Worm (Caenorhabditis elegans) whole organism, young adult: ENCODE results near the gene cbp-1.

Experiments
- B0336.3 ChIP-seq: fragments of 200-800 bp; sonication (Bioruptor generic); IDR thresholded peaks from 2 replicates; pipeline ENCODE4 v1.3.6; 2022; ENCODE audit warnings: missing genetic modification characterization, missing compliant biosample characterization
- F33H1.4 ChIP-seq: fragments of 200-800 bp; sonication (Bioruptor generic); IDR thresholded peaks from 2 replicates; pipeline ENCODE4 v1.3.6; 2022; ENCODE audit warnings: missing genetic modification reagents, missing genetic modification characterization, missing compliant biosample characterization
- F55B11.4 ChIP-seq: sonication (generic microtip); optimal IDR thresholded peaks from 2 replicates; lab custom pipeline; 2016; ENCODE audit warnings: missing compliant biosample characterization, missing genetic modification characterization, borderline replicate concordance; ENCODE audit not compliant: insufficient read depth
- F57A8.1 ChIP-seq: fragments of 200-800 bp; sonication (Bioruptor generic); optimal IDR thresholded peaks from 2 replicates; lab custom pipeline; 2018; ENCODE audit warnings: mild to moderate bottlenecking, missing genetic modification characterization, moderate library complexity, missing compliant biosample characterization
- K11D2.4 ChIP-seq: fragments of 200-800 bp; sonication (Bioruptor generic); IDR thresholded peaks from 2 replicates; pipeline ENCODE4 v1.3.6; 2022; ENCODE audit warnings: missing genetic modification reagents, missing genetic modification characterization, missing compliant biosample characterization
- Y56A3A.18 ChIP-seq: fragments of 200-800 bp; sonication (Bioruptor generic); IDR thresholded peaks from 2 replicates; pipeline ENCODE4 v1.3.6; 2022; ENCODE audit warnings: missing genetic modification reagents, missing genetic modification characterization, missing compliant biosample characterization
- Y79H2A.3 ChIP-seq: fragments of 200-800 bp; sonication (Bioruptor generic); conservative IDR thresholded peaks from 2 replicates; pipeline ENCODE4 v1.3.6; 2022; ENCODE audit warnings: missing genetic modification reagents, missing genetic modification characterization, missing compliant biosample characterization
- atf-7 ChIP-seq: sonication (generic microtip); optimal IDR thresholded peaks from 2 replicates; lab custom pipeline; 2017; ENCODE audit warnings: mild to moderate bottlenecking, missing genetic modification characterization, missing compliant biosample characterization
- attf-3 ChIP-seq: fragments of 200-800 bp; sonication (Bioruptor generic); conservative IDR thresholded peaks from 2 replicates; pipeline ENCODE4 v1.3.6; 2022; ENCODE audit warnings: missing genetic modification reagents, missing genetic modification characterization, missing compliant biosample characterization
- attf-6 ChIP-seq: fragments of 200-800 bp; sonication (Bioruptor generic); IDR thresholded peaks from 2 replicates; pipeline ENCODE4 v1.3.6; 2022; ENCODE audit warnings: missing genetic modification reagents, missing genetic modification characterization, missing compliant biosample characterization
- bed-2 ChIP-seq: fragments of 200-800 bp; sonication (Bioruptor generic); IDR thresholded peaks from 2 replicates; pipeline ENCODE4 v1.3.6; 2022; ENCODE audit warnings: missing genetic modification reagents, missing genetic modification characterization, missing compliant biosample characterization
- ceh-27 ChIP-seq: fragments of 200-800 bp; sonication (Bioruptor generic); optimal IDR thresholded peaks from 2 replicates; lab custom pipeline; 2018; ENCODE audit warnings: mild to moderate bottlenecking, missing genetic modification characterization, moderate library complexity, missing compliant biosample characterization
- efl-1 ChIP-seq: fragments of 150-350 bp; optimal IDR thresholded peaks from 2 replicates; lab custom pipeline; 2014; ENCODE audit warnings: missing biosample characterization, missing genetic modification reagents, missing genetic modification characterization
- egl-18 ChIP-seq: fragments of 200-800 bp; sonication (Bioruptor generic); IDR thresholded peaks from 2 replicates; pipeline ENCODE4 v1.3.6; 2022; ENCODE audit warnings: missing genetic modification reagents, missing genetic modification characterization, missing compliant biosample characterization
- ets-4 ChIP-seq: fragments of 200-800 bp; sonication (Bioruptor generic); optimal IDR thresholded peaks from 2 replicates; lab custom pipeline; 2018; ENCODE audit warnings: mild to moderate bottlenecking, missing genetic modification characterization, missing compliant biosample characterization
- lag-1 ChIP-seq: fragments of 200-800 bp; sonication (Bioruptor generic); IDR thresholded peaks from 2 replicates; pipeline ENCODE4 v1.3.6; 2022; ENCODE audit warnings: missing genetic modification reagents, missing genetic modification characterization, missing compliant biosample characterization
- let-607 ChIP-seq, 2 experiments: fragments of 200-800 bp in 1 of 2; sonication (Bioruptor generic) in 1 of 2; sonication (generic microtip) in 1 of 2; optimal IDR thresholded peaks; 2 replicates each; lab custom pipeline; 2016 to 2018; ENCODE audit warnings: mild to moderate bottlenecking in 2 of 2, missing compliant biosample characterization in 2 of 2, missing genetic modification characterization in 2 of 2, moderate library complexity in 2 of 2, missing genotype in 1 of 2
- lin-35 ChIP-seq, 3 experiments: fragments of 150-350 bp in 2 of 3; sonication (generic microtip) in 1 of 3; optimal IDR thresholded peaks; 2 replicates each; lab custom pipeline; 2014 to 2018; ENCODE audit warnings: missing biosample characterization in 3 of 3, missing genetic modification characterization in 3 of 3, missing genetic modification reagents in 3 of 3
- lin-54 ChIP-seq: fragments of 200-800 bp; sonication (Bioruptor generic); optimal IDR thresholded peaks from 2 replicates; lab custom pipeline; 2018; ENCODE audit warnings: mild to moderate bottlenecking, missing genetic modification characterization, missing compliant biosample characterization
- lir-1 ChIP-seq: fragments of 200-800 bp; sonication (Bioruptor generic); conservative IDR thresholded peaks from 2 replicates; pipeline ENCODE4 v1.3.6; 2022; ENCODE audit warnings: missing genetic modification reagents, missing genetic modification characterization, missing compliant biosample characterization
- lsl-1 ChIP-seq: fragments of 200-800 bp; sonication (Bioruptor generic); optimal IDR thresholded peaks from 2 replicates; lab custom pipeline; 2018; ENCODE audit warnings: mild to moderate bottlenecking, missing genetic modification characterization, moderate library complexity, missing compliant biosample characterization
- madf-3 ChIP-seq: fragments of 200-800 bp; sonication (Bioruptor generic); IDR thresholded peaks from 2 replicates; pipeline ENCODE4 v1.3.6; 2022; ENCODE audit warnings: missing genetic modification reagents, missing genetic modification characterization, missing compliant biosample characterization
- madf-6 ChIP-seq: fragments of 200-800 bp; sonication (Bioruptor generic); IDR thresholded peaks from 2 replicates; pipeline ENCODE4 v1.3.6; 2022; ENCODE audit warnings: missing genetic modification reagents, missing genetic modification characterization, missing compliant biosample characterization
- madf-8 ChIP-seq: fragments of 200-800 bp; sonication (Bioruptor generic); conservative IDR thresholded peaks from 2 replicates; pipeline ENCODE4 v1.3.6; 2022; ENCODE audit warnings: missing genetic modification reagents, missing genetic modification characterization, missing compliant biosample characterization
- mes-4 ChIP-seq: sonication (generic microtip); optimal IDR thresholded peaks from 2 replicates; lab custom pipeline; 2016; ENCODE audit warnings: missing genotype, missing genetic modification characterization, missing compliant biosample characterization
- nhr-179 ChIP-seq: sonication (generic microtip); optimal IDR thresholded peaks from 2 replicates; lab custom pipeline; 2016; ENCODE audit warnings: mild to moderate bottlenecking, missing genetic modification characterization, missing compliant biosample characterization
- nhr-90 ChIP-seq: sonication (generic microtip); optimal IDR thresholded peaks from 2 replicates; lab custom pipeline; 2016; ENCODE audit warnings: missing genotype, mild to moderate bottlenecking, missing genetic modification characterization, missing compliant biosample characterization
- pbrm-1 ChIP-seq: fragments of 200-800 bp; sonication (Bioruptor generic); IDR thresholded peaks from 2 replicates; pipeline ENCODE4 v1.3.6; 2022; ENCODE audit warnings: missing genetic modification reagents, missing genetic modification characterization, missing compliant biosample characterization
- rec-8 ChIP-seq, 2 experiments: sonication (generic microtip); optimal IDR thresholded peaks; 2 replicates each; lab custom pipeline; 2016; ENCODE audit warnings: mild to moderate bottlenecking in 2 of 2, missing genetic modification characterization in 2 of 2, missing genetic modification reagents in 2 of 2, missing genotype in 2 of 2, missing biosample characterization in 1 of 2, missing compliant biosample characterization in 1 of 2, moderate library complexity in 1 of 2
- rpc-1 ChIP-seq, 2 experiments: fragments of 150-350 bp in 1 of 2; sonication (generic microtip) in 1 of 2; optimal IDR thresholded peaks; 2 replicates each; lab custom pipeline; 2014 to 2018; ENCODE audit warnings: missing biosample characterization in 1 of 2, missing genetic modification characterization in 1 of 2, missing genetic modification reagents in 1 of 2, missing genotype in 1 of 2
- sdz-38 ChIP-seq: sonication (generic microtip); optimal IDR thresholded peaks from 2 replicates; lab custom pipeline; 2016; ENCODE audit warnings: missing genotype, missing genetic modification characterization, missing compliant biosample characterization
- snpc-3.4 ChIP-seq: sonication (generic microtip); optimal IDR thresholded peaks from 2 replicates; lab custom pipeline; 2017; ENCODE audit warnings: missing genetic modification characterization, mild to moderate bottlenecking, missing compliant biosample characterization, antibody characterized with exemption, moderate library complexity, missing genotype, missing genetic modification reagents
- somi-1 ChIP-seq: fragments of 200-800 bp; sonication (Bioruptor generic); optimal IDR thresholded peaks from 2 replicates; lab custom pipeline; 2018; ENCODE audit warnings: mild to moderate bottlenecking, missing genetic modification characterization, missing compliant biosample characterization
- tbx-9 ChIP-seq: sonication (generic microtip); optimal IDR thresholded peaks from 2 replicates; lab custom pipeline; 2016; ENCODE audit warnings: borderline replicate concordance, missing genetic modification characterization, inconsistent platforms, missing compliant biosample characterization
- unc-62 ChIP-seq: fragments of 150-350 bp; optimal IDR thresholded peaks from 2 replicates; lab custom pipeline; 2014; ENCODE audit warnings: missing biosample characterization, missing genetic modification reagents, missing genetic modification characterization
- xnd-1 ChIP-seq: sonication (generic microtip); optimal IDR thresholded peaks from 2 replicates; lab custom pipeline; 2016; ENCODE audit warnings: missing genotype, missing genetic modification reagents, missing genetic modification characterization, missing compliant biosample characterization
- zfh-2 ChIP-seq: fragments of 200-800 bp; sonication (Bioruptor generic); conservative IDR thresholded peaks from 2 replicates; pipeline ENCODE4 v1.3.6; 2022; ENCODE audit warnings: missing genetic modification reagents, missing genetic modification characterization, missing compliant biosample characterization
- ztf-18 ChIP-seq: sonication (generic microtip); optimal IDR thresholded peaks from 2 replicates; lab custom pipeline; 2016; ENCODE audit warnings: missing genotype, mild to moderate bottlenecking, missing genetic modification characterization, missing compliant biosample characterization
- ztf-25 ChIP-seq: fragments of 200-800 bp; sonication (Bioruptor generic); IDR thresholded peaks from 2 replicates; pipeline ENCODE4 v1.3.6; 2022; ENCODE audit warnings: missing genetic modification reagents, missing genetic modification characterization, missing compliant biosample characterization
- ztf-3 ChIP-seq: fragments of 200-800 bp; sonication (Bioruptor generic); optimal IDR thresholded peaks from 2 replicates; lab custom pipeline; 2018; ENCODE audit warnings: mild to moderate bottlenecking, missing genetic modification characterization, missing compliant biosample characterization
- ztf-6 ChIP-seq: fragments of 200-800 bp; sonication (Bioruptor generic); IDR thresholded peaks from 2 replicates; pipeline ENCODE4 v1.3.6; 2022; ENCODE audit warnings: missing genetic modification reagents, missing genetic modification characterization, missing compliant biosample characterization

Gene cbp-1

DNA sequence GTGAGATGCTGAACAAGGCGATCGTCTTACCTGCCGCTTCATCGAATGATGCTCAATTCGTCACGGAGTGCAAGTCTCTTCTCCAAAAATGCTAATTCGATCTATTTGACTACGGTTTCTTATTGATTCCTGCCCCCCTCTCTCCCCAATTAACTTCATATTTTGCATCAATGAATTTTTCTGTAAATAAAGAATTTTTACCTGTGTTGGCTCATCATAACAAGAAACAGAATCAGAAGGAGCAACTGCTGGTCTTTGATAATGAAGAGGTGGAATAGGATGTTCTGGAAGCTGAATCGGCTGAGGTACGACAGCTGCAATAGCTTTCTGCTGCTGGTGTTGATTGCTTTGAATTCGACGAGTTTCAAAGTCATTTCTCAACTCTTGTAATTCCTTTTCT lies 6.1 kb upstream of the cbp-1 start (continued):
- TF ChIP-seq F55B11.4 (tag; lab: Kevin White, UChicago) (no peak), mes-4 (tag; lab: Kevin White, UChicago) (no peak), rpc-1 (optimal IDR thresholded peaks at IDR 0.05; lab: Kevin White, UChicago) (no peak), rpc-1 (tag; optimal IDR thresholded peaks at IDR 0.05; lab: Kevin White, UChicago) (no peak), unc-62 (GFP tag; lab: Kevin White, UChicago) (no peak), sdz-38 (no peak), B0336.3 (GFP tag; lab: Robert Waterston, UW) (peak; percentile 51; the same call in 1 of the 2 replicates), madf-8 (GFP tag; lab: Robert Waterston, UW) (0 out of 2 replicates have a peak, but pooled peaks have one; percentile 23), ztf-25 (GFP tag; lab: Robert Waterston, UW) (0 out of 2 replicates have a peak, but pooled peaks have one; percentile 36), lsl-1 (GFP tag; lab: Kevin White, UChicago) (no peak), lin-35 (GFP tag; optimal IDR thresholded peaks at IDR 0.05; lab: Kevin White, UChicago) (no peak), somi-1 (no peak), tbx-9 (tag; lab: Kevin White, UChicago) (no peak), ets-4 (GFP tag; lab: Kevin White, UChicago) (no peak), lag-1 (no peak), F57A8.1 (GFP tag; lab: Kevin White, UChicago) (no peak), zfh-2 (GFP tag; lab: Robert Waterston, UW) (no peak), atf-7 (no peak), let-607 (tag; optimal IDR thresholded peaks at IDR 0.05; lab: Kevin White, UChicago) (no peak), lir-1 (no peak), nhr-90 (tag; lab: Kevin White, UChicago) (no peak), egl-18 (GFP tag; lab: Robert Waterston, UW) (no peak), lin-54 (GFP tag; lab: Kevin White, UChicago) (no peak), madf-6 (peak; percentile 49), Y79H2A.3 (no peak), madf-3 (GFP tag; lab: Robert Waterston, UW) (peak; percentile 44; the same call in 1 of the 2 replicates), nhr-179 (tag; lab: Kevin White, UChicago) (no peak), ztf-6 (GFP tag; lab: Robert Waterston, UW) (no peak), bed-2 (GFP tag; lab: Robert Waterston, UW) (no peak), K11D2.4 (GFP tag; lab: Robert Waterston, UW) (no peak), ceh-27 (GFP tag; lab: Kevin White, UChicago) (no peak), attf-6 (GFP tag; lab: Robert Waterston, UW) (no peak), xnd-1 (tag; lab: Kevin White, UChicago) (no peak), ztf-3 (GFP tag; lab: Kevin White, UChicago) (no peak), F33H1.4 (GFP tag; lab: Robert Waterston, UW) (no peak), Y56A3A.18 (GFP tag; lab: Robert Waterston, UW) (no peak), pbrm-1 (GFP tag; lab: Robert Waterston, UW) (no peak)

DNA sequence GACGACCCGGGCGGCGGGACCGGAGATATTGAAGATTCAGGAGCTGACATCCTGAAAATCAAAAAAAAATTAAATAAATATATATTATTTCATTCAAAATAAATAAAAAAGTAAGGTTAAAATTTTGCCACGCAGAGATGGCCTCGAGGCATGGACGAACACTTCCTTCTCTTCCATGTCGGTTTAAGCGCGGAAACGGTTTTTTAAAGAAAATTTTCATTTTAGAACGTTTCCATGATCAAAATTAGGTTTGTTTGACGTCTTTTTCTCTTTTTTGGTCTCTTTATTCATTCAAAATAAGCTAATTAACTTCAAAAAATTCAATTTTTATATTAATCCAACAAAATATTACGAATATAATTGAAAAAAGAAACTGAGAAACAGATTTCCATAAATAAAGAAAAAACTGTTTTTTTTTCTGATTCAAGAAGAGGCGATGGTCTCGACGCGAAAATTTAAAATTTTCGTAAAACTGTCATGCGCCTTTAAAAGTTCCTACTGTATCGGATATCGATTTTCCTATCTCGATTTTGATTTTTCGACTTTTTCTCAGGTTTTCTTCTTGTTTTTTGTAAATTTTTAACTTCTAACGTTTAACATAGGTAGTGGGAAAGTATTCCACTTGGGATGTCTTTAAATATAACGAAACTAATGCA lies 4.1 kb upstream of the cbp-1 start, which contains the start of gene gcc-2:
TSS of gene gcc-2 (minus strand) at position 51 of the 656 bp plus-strand sequence.
- TF ChIP-seq madf-8 (GFP tag; lab: Robert Waterston, UW) (peak; percentile 50), lsl-1 (GFP tag; lab: Kevin White, UChicago) (peak; percentile 79), madf-6 (peak; percentile 76), lin-54 (GFP tag; lab: Kevin White, UChicago) (peak; percentile 3), efl-1 (GFP tag; lab: Kevin White, UChicago) (peak; percentile 16), rec-8 (tag; optimal IDR thresholded peaks at IDR 0.05; lab: Kevin White, UChicago) (no peak), sdz-38 (no peak), snpc-3.4 (tag; lab: Kevin White, UChicago) (peak; percentile 34), F33H1.4 (GFP tag; lab: Robert Waterston, UW) (peak; percentile 81), xnd-1 (tag; lab: Kevin White, UChicago) (peak; percentile 64), ztf-18 (no peak), attf-3 (GFP tag; lab: Robert Waterston, UW) (no peak), madf-3 (GFP tag; lab: Robert Waterston, UW) (no peak)
